Worm (Caenorhabditis elegans) whole organism, L3 larva: ENCODE results near the gene del-2.
A peak's percentile ranks its signal among the peaks of the same experiment; 100 is the strongest.

ENCODE experiments used
- R02D3.7 ChIP-seq: fragments of 150-350 bp; optimal IDR thresholded peaks from 2 replicates; lab custom pipeline; 2014; ENCODE audit warnings: missing biosample characterization, missing genetic modification characterization
- ZK546.5 ChIP-seq: sonication (generic microtip); optimal IDR thresholded peaks from 2 replicates; lab custom pipeline; 2017; ENCODE audit warnings: missing biosample characterization, missing genetic modification characterization
- aly-2 ChIP-seq: fragments of 150-350 bp; optimal IDR thresholded peaks from 2 replicates; lab custom pipeline; 2014; ENCODE audit warnings: missing biosample characterization, missing genetic modification characterization
- ama-1 ChIP-seq: fragments of 150-350 bp; optimal IDR thresholded peaks from 2 replicates; lab custom pipeline; 2018
- ceh-16 ChIP-seq: sonication (generic microtip); optimal IDR thresholded peaks from 2 replicates; lab custom pipeline; 2017; ENCODE audit warnings: missing biosample characterization, missing genetic modification characterization
- ceh-28 ChIP-seq: fragments of 150-350 bp; optimal IDR thresholded peaks from 2 replicates; lab custom pipeline; 2014; ENCODE audit warnings: missing biosample characterization, missing genetic modification reagents, missing genetic modification characterization
- ceh-9 ChIP-seq: sonication (generic microtip); optimal IDR thresholded peaks from 2 replicates; lab custom pipeline; 2018; ENCODE audit warnings: missing biosample characterization, missing genetic modification characterization
- egl-27 ChIP-seq: sonication (generic microtip); optimal IDR thresholded peaks from 4 replicates; lab custom pipeline; 2017; ENCODE audit warnings: missing biosample characterization, missing genetic modification reagents, missing genetic modification characterization
- egl-5 ChIP-seq: fragments of 150-350 bp; optimal IDR thresholded peaks from 2 replicates; lab custom pipeline; 2017; ENCODE audit warnings: missing biosample characterization, missing genetic modification reagents, missing genetic modification characterization, inconsistent platforms
- elt-1 ChIP-seq: fragments of 150-350 bp; optimal IDR thresholded peaks from 2 replicates; lab custom pipeline; 2014; ENCODE audit warnings: missing biosample characterization, missing genetic modification characterization
- elt-2 ChIP-seq: sonication (generic microtip); optimal IDR thresholded peaks from 2 replicates; lab custom pipeline; 2016; ENCODE audit warnings: missing genetic modification reagents, mild to moderate bottlenecking, missing genetic modification characterization, missing compliant biosample characterization
- elt-3 ChIP-seq, 3 experiments: fragments of 150-350 bp in 1 of 3; sonication (generic microtip) in 2 of 3; optimal IDR thresholded peaks; 2 replicates in 2 of 3; 4 replicates in 1 of 3; lab custom pipeline; 2014 to 2017; ENCODE audit warnings: missing biosample characterization in 3 of 3, missing genetic modification characterization in 3 of 3
- fkh-10 ChIP-seq: sonication (generic microtip); optimal IDR thresholded peaks from 2 replicates; lab custom pipeline; 2017; ENCODE audit warnings: missing biosample characterization, missing genetic modification reagents, missing genetic modification characterization
- fkh-2 ChIP-seq: fragments of 150-350 bp; optimal IDR thresholded peaks from 2 replicates; lab custom pipeline; 2014; ENCODE audit warnings: missing biosample characterization, missing genetic modification reagents, missing genetic modification characterization
- fos-1 ChIP-seq: fragments of 150-350 bp; optimal IDR thresholded peaks from 2 replicates; lab custom pipeline; 2014; ENCODE audit warnings: missing biosample characterization, missing genetic modification characterization
- lin-15B ChIP-seq: fragments of 150-350 bp; optimal IDR thresholded peaks from 2 replicates; lab custom pipeline; 2014; ENCODE audit warnings: missing biosample characterization, missing genetic modification characterization
- lsy-12 ChIP-seq: sonication (generic microtip); optimal IDR thresholded peaks from 2 replicates; lab custom pipeline; 2016; ENCODE audit warnings: mild to moderate bottlenecking, missing genetic modification characterization, missing compliant biosample characterization
- mdl-1 ChIP-seq: fragments of 150-350 bp; optimal IDR thresholded peaks from 2 replicates; lab custom pipeline; 2014; ENCODE audit warnings: missing biosample characterization, missing genetic modification characterization
- mml-1 ChIP-seq: fragments of 150-350 bp; sonication (generic microtip); optimal IDR thresholded peaks from 3 replicates; lab custom pipeline; 2014; ENCODE audit warnings: missing biosample characterization, missing genetic modification characterization
- nfya-1 ChIP-seq: sonication (generic microtip); optimal IDR thresholded peaks from 2 replicates; lab custom pipeline; 2017; ENCODE audit warnings: missing genetic modification characterization, mild to moderate bottlenecking, missing compliant biosample characterization, antibody characterized with exemption, moderate library complexity; ENCODE audit not compliant: insufficient read depth
- nhr-12 ChIP-seq: fragments of 150-350 bp; optimal IDR thresholded peaks from 2 replicates; lab custom pipeline; 2014; ENCODE audit warnings: missing biosample characterization, missing genetic modification characterization
- nhr-23 ChIP-seq: fragments of 150-350 bp; optimal IDR thresholded peaks from 2 replicates; lab custom pipeline; 2014; ENCODE audit warnings: missing biosample characterization, missing genetic modification reagents, missing genetic modification characterization
- nhr-25 ChIP-seq: sonication (generic microtip); optimal IDR thresholded peaks from 2 replicates; lab custom pipeline; 2017; ENCODE audit warnings: missing biosample characterization, missing genetic modification characterization
- nhr-28 ChIP-seq: fragments of 150-350 bp; optimal IDR thresholded peaks from 2 replicates; lab custom pipeline; 2014; ENCODE audit warnings: missing biosample characterization, missing genetic modification characterization
- nhr-43 ChIP-seq: sonication (generic microtip); optimal IDR thresholded peaks from 2 replicates; lab custom pipeline; 2016; ENCODE audit warnings: mild to moderate bottlenecking, missing genetic modification characterization, missing compliant biosample characterization; ENCODE audit not compliant: poor library complexity, severe bottlenecking
- nhr-76 ChIP-seq: fragments of 150-350 bp; sonication (generic microtip); optimal IDR thresholded peaks from 5 replicates; lab custom pipeline; 2014; ENCODE audit warnings: missing biosample characterization, missing genetic modification characterization
- nhr-77 ChIP-seq: fragments of 150-350 bp; optimal IDR thresholded peaks from 2 replicates; lab custom pipeline; 2014; ENCODE audit warnings: missing biosample characterization, missing genetic modification characterization
- pha-4 ChIP-seq: fragments of 150-350 bp; optimal IDR thresholded peaks from 2 replicates; lab custom pipeline; 2014; ENCODE audit warnings: missing biosample characterization, missing genetic modification reagents, missing genetic modification characterization
- pqm-1 ChIP-seq: fragments of 150-350 bp; optimal IDR thresholded peaks from 2 replicates; lab custom pipeline; 2017; ENCODE audit warnings: missing biosample characterization, missing genetic modification characterization, inconsistent platforms
- sea-2 ChIP-seq: fragments of 150-350 bp; sonication (generic microtip); optimal IDR thresholded peaks from 4 replicates; lab custom pipeline; 2014; ENCODE audit warnings: missing biosample characterization, missing genetic modification reagents, missing genetic modification characterization
- snpc-4 ChIP-seq: fragments of 150-350 bp; optimal IDR thresholded peaks from 2 replicates; lab custom pipeline; 2014; ENCODE audit warnings: missing biosample characterization, missing genetic modification characterization
- tbx-2 ChIP-seq: sonication (generic microtip); optimal IDR thresholded peaks from 2 replicates; lab custom pipeline; 2016; ENCODE audit warnings: mild to moderate bottlenecking, missing genetic modification characterization, missing compliant biosample characterization
- unc-39 ChIP-seq: sonication (generic microtip); optimal IDR thresholded peaks from 4 replicates; lab custom pipeline; 2017; ENCODE audit warnings: missing biosample characterization, missing genetic modification characterization
- unc-62 ChIP-seq: fragments of 150-350 bp; sonication (generic microtip); optimal IDR thresholded peaks from 4 replicates; lab custom pipeline; 2014; ENCODE audit warnings: missing biosample characterization, missing genetic modification reagents, missing genetic modification characterization
- zag-1 ChIP-seq: fragments of 150-350 bp; optimal IDR thresholded peaks from 2 replicates; lab custom pipeline; 2014; ENCODE audit warnings: missing biosample characterization, missing genetic modification characterization
- ztf-11 ChIP-seq: fragments of 150-350 bp; optimal IDR thresholded peaks from 2 replicates; lab custom pipeline; 2014; ENCODE audit warnings: missing biosample characterization, missing genetic modification characterization

The del-2 gene

DNA sequence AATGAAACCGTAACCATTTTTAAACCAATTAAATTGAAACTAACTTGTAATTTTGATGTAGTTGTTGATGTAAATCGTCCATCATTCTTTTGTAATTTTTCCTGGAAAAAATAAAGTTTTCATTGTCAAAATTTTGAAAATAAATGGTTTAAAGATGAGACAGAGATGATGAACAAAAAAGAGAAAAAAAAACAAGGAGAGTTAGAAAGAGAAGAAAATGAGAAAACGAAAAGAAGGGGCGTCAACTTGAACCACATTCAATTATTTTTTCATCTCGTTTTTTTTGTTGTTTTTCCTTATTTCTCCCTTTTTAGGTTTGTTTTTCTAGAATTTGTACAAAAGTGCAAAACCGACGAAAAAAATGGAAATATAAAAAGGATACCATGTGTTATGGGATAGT is 33.7 kb upstream of the del-2 start, which contains the start of gene nhr-34:
TSS of gene nhr-34 (minus strand) at position 101 of the 400 bp plus-strand sequence.
- no peak for TF ChIP-seq snpc-4 (tag; lab: Kevin White, UChicago)
- TF ChIP-seq pha-4 (tag; lab: Kevin White, UChicago) = no peak
- TF ChIP-seq unc-39 (tag; lab: Kevin White, UChicago) = no peak
- TF ChIP-seq ceh-16 (tag; lab: Kevin White, UChicago) = no peak
- TF ChIP-seq nhr-28 (tag; lab: Kevin White, UChicago) = no peak
- no peak for TF ChIP-seq ceh-28 (tag; lab: Kevin White, UChicago)
- no peak for TF ChIP-seq lin-15B (tag; lab: Kevin White, UChicago)
- no peak for TF ChIP-seq aly-2 (tag; lab: Kevin White, UChicago)
- TF ChIP-seq ztf-11 (tag; lab: Kevin White, UChicago) = no peak
- no peak for TF ChIP-seq egl-5 (tag; lab: Kevin White, UChicago)
- TF ChIP-seq egl-27 (tag; lab: Kevin White, UChicago) = no peak
- no peak for TF ChIP-seq nhr-43
- no peak for TF ChIP-seq mdl-1 (tag; lab: Kevin White, UChicago)
- no peak for TF ChIP-seq mml-1
- TF ChIP-seq unc-62 (GFP tag; lab: Kevin White, UChicago) = no peak
- no peak for TF ChIP-seq nhr-25 (tag; lab: Kevin White, UChicago)
- no peak for TF ChIP-seq nhr-77 (tag; lab: Kevin White, UChicago)

DNA sequence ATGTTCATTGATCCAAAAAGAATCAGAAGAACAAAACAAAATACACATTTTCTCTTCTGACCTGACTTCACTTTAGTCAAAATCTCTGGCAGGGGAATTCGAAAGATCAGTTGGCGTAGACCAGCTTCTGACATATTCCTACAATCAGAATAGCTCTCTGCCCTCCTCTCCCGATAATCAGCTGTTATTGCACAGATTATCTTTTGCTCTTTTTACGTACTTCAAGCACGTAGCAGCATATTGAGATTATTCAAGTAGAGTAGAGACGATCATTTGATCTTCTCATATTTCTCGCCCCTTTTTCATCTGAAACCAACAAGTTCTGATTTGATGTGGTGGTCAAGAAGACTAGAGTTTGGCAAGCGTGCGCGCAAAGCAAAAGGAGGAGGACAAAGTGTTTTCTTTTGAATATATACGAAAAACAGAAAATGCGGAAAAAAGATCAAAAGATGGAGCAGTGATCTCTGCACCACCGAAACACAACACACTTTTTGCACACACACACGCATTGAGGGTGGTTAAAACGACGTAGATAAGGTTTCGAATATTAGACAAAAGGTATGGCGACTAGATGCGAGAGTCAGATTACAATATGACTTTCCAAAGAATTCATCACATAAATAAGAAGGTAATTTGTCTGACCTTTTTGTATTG is 32.0 kb upstream of the del-2 start:
- no peak for TF ChIP-seq elt-3 (tag; optimal IDR thresholded peaks at IDR 0.05; lab: Kevin White, UChicago)
- TF ChIP-seq pqm-1 = peak; percentile 75
- peak; percentile 72 for TF ChIP-seq elt-1 (tag; lab: Kevin White, UChicago)
- peak; percentile 40 for TF ChIP-seq elt-2 (tag; lab: Kevin White, UChicago)
- peak; percentile 2 for TF ChIP-seq nfya-1 (tag; lab: Kevin White, UChicago)
- peak; percentile 40 for TF ChIP-seq ama-1 (lab: Kevin White, UChicago)

DNA sequence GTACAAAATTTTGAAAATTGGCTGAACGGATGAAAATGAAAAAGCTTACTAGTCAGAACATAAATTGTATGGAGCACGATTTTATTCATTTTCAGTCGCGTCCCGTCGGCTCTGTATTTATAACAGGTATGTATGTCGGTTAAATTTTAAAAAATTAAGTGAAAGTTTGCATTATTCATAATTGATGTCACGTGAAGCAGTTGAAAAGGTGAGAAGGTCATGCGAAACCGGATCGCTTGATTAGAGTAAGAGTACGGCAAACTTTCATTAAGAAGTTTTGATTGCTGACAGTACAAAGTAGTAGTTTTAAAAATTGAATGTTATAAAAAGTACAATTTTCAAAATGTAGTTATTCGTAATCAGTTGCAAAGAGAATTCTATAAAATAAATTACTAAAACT is 31.4 kb upstream of the del-2 start:
- TF ChIP-seq tbx-2 (tag; lab: Kevin White, UChicago) = no peak
- peak; percentile 25 for TF ChIP-seq nhr-25 (tag; lab: Kevin White, UChicago)
- TF ChIP-seq elt-3 (tag; optimal IDR thresholded peaks at IDR 0.05; lab: Kevin White, UChicago) = no peak
- TF ChIP-seq fkh-2 (tag; lab: Kevin White, UChicago) = no peak
- no peak for TF ChIP-seq egl-5 (tag; lab: Kevin White, UChicago)
- TF ChIP-seq elt-1 (tag; lab: Kevin White, UChicago) = no peak
- TF ChIP-seq lsy-12 = no peak
- no peak for TF ChIP-seq pqm-1

DNA sequence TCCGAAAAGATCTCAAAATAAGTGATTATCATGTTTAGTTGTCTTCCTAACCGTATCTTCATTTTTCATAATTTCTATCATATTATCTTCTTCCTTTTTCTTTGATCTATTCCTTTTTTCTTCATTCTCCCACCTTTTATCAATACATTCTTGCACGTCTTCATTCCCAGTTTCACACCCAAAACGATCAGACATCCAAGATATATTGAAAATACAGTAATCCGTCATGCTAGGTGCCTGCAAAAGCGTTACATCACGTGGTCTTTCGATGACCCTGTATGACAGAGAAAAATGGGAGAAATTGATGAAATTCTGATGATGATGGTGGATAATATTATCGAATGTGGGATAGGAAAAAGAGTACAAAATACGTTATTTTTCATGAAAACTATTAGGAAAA is 30.6 kb upstream of the del-2 start:
- TF ChIP-seq mml-1 (no peak), fkh-10 (no peak), pha-4 (tag; lab: Kevin White, UChicago) (no peak), unc-39 (tag; lab: Kevin White, UChicago) (no peak), elt-3 (tag; optimal IDR thresholded peaks at IDR 0.05; lab: Kevin White, UChicago) (peak in 1 of 3 experiments; percentile 79), nhr-76 (tag; lab: Kevin White, UChicago) (no peak), egl-5 (tag; lab: Kevin White, UChicago) (no peak), sea-2 (no peak), nhr-25 (tag; lab: Kevin White, UChicago) (peak; percentile 52), ceh-9 (tag; lab: Kevin White, UChicago) (no peak), nhr-23 (tag; lab: Kevin White, UChicago) (peak; percentile 94), unc-62 (GFP tag; lab: Kevin White, UChicago) (no peak), zag-1 (tag; lab: Kevin White, UChicago) (no peak), tbx-2 (tag; lab: Kevin White, UChicago) (no peak), ZK546.5 (no peak), lsy-12 (no peak), nhr-77 (tag; lab: Kevin White, UChicago) (no peak), nhr-12 (no peak), lin-15B (tag; lab: Kevin White, UChicago) (no peak), nhr-43 (peak; percentile 88), elt-2 (tag; lab: Kevin White, UChicago) (no peak), fos-1 (no peak), R02D3.7 (tag; lab: Kevin White, UChicago) (no peak), ama-1 (lab: Kevin White, UChicago) (no peak)
- TF ChIP-seq, all 47 proteins: peak for 4
